Worm (Caenorhabditis elegans) whole organism, young adult: ENCODE data around the gene srh-303.

Experiments used
- B0261.1 ChIP-seq: sonication (generic microtip); optimal IDR thresholded peaks from 2 replicates; lab custom pipeline; 2016; ENCODE audit warnings: mild to moderate bottlenecking, missing genetic modification characterization, moderate library complexity, missing compliant biosample characterization
- C17E4.6 ChIP-seq: fragments of 200-800 bp; sonication (Bioruptor generic); IDR thresholded peaks from 2 replicates; pipeline ENCODE4 v1.3.6; 2022; ENCODE audit warnings: missing genetic modification reagents, missing genetic modification characterization, missing compliant biosample characterization
- Y53F4B.3 ChIP-seq: fragments of 200-800 bp; sonication (Bioruptor generic); IDR thresholded peaks from 2 replicates; pipeline ENCODE4 v1.3.6; 2022; ENCODE audit warnings: missing genetic modification reagents, missing genetic modification characterization, missing compliant biosample characterization
- ccch-3 ChIP-seq: fragments of 200-800 bp; sonication (Bioruptor generic); optimal IDR thresholded peaks from 2 replicates; lab custom pipeline; 2018; ENCODE audit warnings: mild to moderate bottlenecking, missing genetic modification characterization, missing compliant biosample characterization
- cebp-2 ChIP-seq: fragments of 200-800 bp; sonication (Bioruptor generic); IDR thresholded peaks from 2 replicates; pipeline ENCODE4 v1.3.6; 2022; ENCODE audit warnings: missing genetic modification characterization, missing compliant biosample characterization
- dox-1 ChIP-seq: fragments of 200-800 bp; sonication (Bioruptor generic); IDR thresholded peaks from 2 replicates; pipeline ENCODE4 v1.3.6; 2022; ENCODE audit warnings: missing genetic modification reagents, missing genetic modification characterization, missing compliant biosample characterization
- him-1 ChIP-seq: sonication (generic microtip); optimal IDR thresholded peaks from 2 replicates; lab custom pipeline; 2016; ENCODE audit warnings: missing genotype, missing genetic modification reagents, missing genetic modification characterization, missing compliant biosample characterization
- hlh-26 ChIP-seq: fragments of 200-800 bp; sonication (Bioruptor generic); conservative IDR thresholded peaks from 2 replicates; pipeline ENCODE4 v1.3.6; 2022; ENCODE audit warnings: missing genetic modification reagents, missing genetic modification characterization, missing compliant biosample characterization
- hmg-1.2 ChIP-seq: fragments of 200-800 bp; sonication (Bioruptor generic); IDR thresholded peaks from 2 replicates; pipeline ENCODE4 v1.3.6; 2022; ENCODE audit warnings: missing genetic modification reagents, missing genetic modification characterization, missing compliant biosample characterization
- nfya-1 ChIP-seq: sonication (generic microtip); optimal IDR thresholded peaks from 2 replicates; lab custom pipeline; 2017; ENCODE audit warnings: antibody characterized with exemption, missing compliant biosample characterization, missing genetic modification characterization, borderline replicate concordance; ENCODE audit not compliant: insufficient read depth
- rpc-1 ChIP-seq, 2 experiments: fragments of 150-350 bp in 1 of 2; sonication (generic microtip) in 1 of 2; optimal IDR thresholded peaks; 2 replicates each; lab custom pipeline; 2014 to 2018; ENCODE audit warnings: missing biosample characterization in 1 of 2, missing genetic modification characterization in 1 of 2, missing genetic modification reagents in 1 of 2, missing genotype in 1 of 2

DNA sequence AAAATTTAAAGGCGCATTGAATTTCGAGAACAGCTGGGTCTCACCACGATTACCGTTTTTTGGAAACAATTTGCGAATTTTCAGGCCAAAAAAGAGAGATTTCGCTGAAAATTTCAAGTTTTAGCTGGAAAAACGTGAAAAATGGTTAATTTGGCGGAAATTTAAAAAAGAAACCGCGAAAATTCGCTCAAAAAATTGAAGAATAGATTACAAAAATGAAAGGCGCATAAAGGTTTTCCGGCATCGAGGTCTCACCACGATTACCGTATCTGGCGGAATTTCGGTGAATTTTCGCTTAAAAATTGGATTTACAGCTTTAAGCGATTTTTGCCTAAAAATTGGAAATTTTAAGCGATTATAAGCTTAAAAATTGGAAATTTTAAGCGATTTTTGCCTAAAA lies 28.1 kb downstream of the srh-303 start:
- TF ChIP-seq C17E4.6 (GFP tag; lab: Robert Waterston, UW) (no peak), B0261.1 (tag; lab: Kevin White, UChicago) (no peak), rpc-1 (optimal IDR thresholded peaks at IDR 0.05; lab: Kevin White, UChicago) (no peak), rpc-1 (tag; optimal IDR thresholded peaks at IDR 0.05; lab: Kevin White, UChicago) (no peak), Y53F4B.3 (GFP tag; lab: Robert Waterston, UW) (no peak), hmg-1.2 (GFP tag; lab: Robert Waterston, UW) (no peak), hlh-26 (GFP tag; lab: Robert Waterston, UW) (no peak), dox-1 (no peak), him-1 (no peak), cebp-2 (GFP tag; lab: Robert Waterston, UW) (no peak), nfya-1 (tag; lab: Kevin White, UChicago) (no peak), ccch-3 (no peak)
